Fruit fly (Drosophila melanogaster) whole organism, embryonic: ENCODE measurements around the gene CG15212.

Experiments used
- BEAF-32 ChIP-seq: fragments of 200-800 bp; sonication (Bioruptor generic); optimal IDR thresholded peaks from 3 replicates; lab custom pipeline; 2017; ENCODE audit warnings: missing biosample characterization, missing genetic modification characterization, mild to moderate bottlenecking, moderate library complexity, missing genetic modification reagents
- Bteb2 ChIP-seq: fragments of 200-800 bp; sonication (Bioruptor generic); optimal IDR thresholded peaks from 2 replicates; lab custom pipeline; 2016; ENCODE audit warnings: missing biosample characterization, missing genetic modification characterization
- C15 ChIP-seq: fragments of 200-800 bp; sonication (Bioruptor generic); IDR thresholded peaks from 3 replicates; pipeline ENCODE4 v1.3.6; 2022; ENCODE audit warnings: missing biosample characterization, missing genetic modification characterization
- CG10267 ChIP-seq: fragments of 200-800 bp; sonication (Bioruptor generic); optimal IDR thresholded peaks from 2 replicates; lab custom pipeline; 2018; ENCODE audit warnings: missing biosample characterization, mild to moderate bottlenecking, missing genetic modification characterization, moderate library complexity
- CG11093 ChIP-seq: fragments of 200-800 bp; sonication (Bioruptor generic); IDR thresholded peaks from 3 replicates; pipeline ENCODE4 v1.3.6; 2022; ENCODE audit warnings: missing biosample characterization, missing genetic modification characterization
- CG11504 ChIP-seq: fragments of 200-800 bp; sonication (Bioruptor generic); optimal IDR thresholded peaks from 3 replicates; lab custom pipeline; 2019; ENCODE audit warnings: missing biosample characterization, mild to moderate bottlenecking, missing genetic modification characterization, moderate library complexity
- CG12236 ChIP-seq: fragments of 200-800 bp; sonication (Bioruptor generic); optimal IDR thresholded peaks from 2 replicates; lab custom pipeline; 2016; ENCODE audit warnings: missing biosample characterization, missing genetic modification characterization
- CG14441 ChIP-seq: fragments of 200-800 bp; sonication (Bioruptor generic); IDR thresholded peaks from 2 replicates; pipeline ENCODE4 v1.3.6; 2022; ENCODE audit warnings: missing biosample characterization, missing genetic modification characterization
- CG16813 ChIP-seq: fragments of 200-800 bp; sonication (Bioruptor generic); IDR thresholded peaks from 3 replicates; pipeline ENCODE4 v1.3.6; 2022; ENCODE audit warnings: missing biosample characterization, missing genetic modification characterization; ENCODE audit not compliant: partially characterized antibody
- CG17359 ChIP-seq: fragments of 200-800 bp; sonication (Bioruptor generic); optimal IDR thresholded peaks from 3 replicates; lab custom pipeline; 2018; ENCODE audit warnings: missing biosample characterization, mild to moderate bottlenecking, missing genetic modification characterization, moderate library complexity
- CG17612 ChIP-seq: fragments of 200-800 bp; sonication (Bioruptor generic); IDR thresholded peaks from 2 replicates; pipeline ENCODE4 v1.3.6; 2022; ENCODE audit warnings: missing biosample characterization, missing genetic modification characterization
- CG17802 ChIP-seq: fragments of 200-800 bp; sonication (Bioruptor generic); optimal IDR thresholded peaks from 2 replicates; lab custom pipeline; 2018; ENCODE audit warnings: missing biosample characterization, mild to moderate bottlenecking, missing genetic modification characterization, moderate library complexity
- CG2199 ChIP-seq: fragments of 200-800 bp; sonication (Bioruptor generic); IDR thresholded peaks from 3 replicates; pipeline ENCODE4 v1.3.6; 2022; ENCODE audit warnings: missing biosample characterization, missing genetic modification characterization
- CG2889 ChIP-seq: fragments of 200-800 bp; sonication (Bioruptor generic); IDR thresholded peaks from 3 replicates; pipeline ENCODE4 v1.3.6; 2022; ENCODE audit warnings: missing biosample characterization, missing genetic modification characterization
- CG31441 ChIP-seq: fragments of 200-800 bp; sonication (Bioruptor generic); IDR thresholded peaks from 2 replicates; pipeline ENCODE4 v1.3.6; 2022; ENCODE audit warnings: missing biosample characterization, missing genetic modification characterization
- CG34422 ChIP-seq: fragments of 200-800 bp; sonication (Bioruptor generic); IDR thresholded peaks from 3 replicates; pipeline ENCODE4 v1.3.6; 2022; ENCODE audit warnings: missing biosample characterization, missing genetic modification characterization
- CG3995 ChIP-seq: fragments of 200-800 bp; sonication (Bioruptor generic); optimal IDR thresholded peaks from 3 replicates; lab custom pipeline; 2016; ENCODE audit warnings: missing biosample characterization, missing genetic modification characterization
- CG7839 ChIP-seq: fragments of 200-800 bp; sonication (Bioruptor generic); optimal IDR thresholded peaks from 3 replicates; lab custom pipeline; 2018; ENCODE audit warnings: missing biosample characterization, mild to moderate bottlenecking, missing genetic modification characterization, moderate library complexity
- CG8359 ChIP-seq: fragments of 200-800 bp; sonication (Bioruptor generic); optimal IDR thresholded peaks from 2 replicates; lab custom pipeline; 2017; ENCODE audit warnings: missing biosample characterization, mild to moderate bottlenecking, missing genetic modification characterization, borderline replicate concordance
- CG9215 ChIP-seq: fragments of 200-800 bp; sonication (Bioruptor generic); IDR thresholded peaks from 2 replicates; pipeline ENCODE4 v1.3.6; 2022; ENCODE audit warnings: missing biosample characterization, missing genetic modification characterization
- CHES-1-like ChIP-seq: fragments of 200-800 bp; sonication (Bioruptor generic); optimal IDR thresholded peaks from 2 replicates; lab custom pipeline; 2016; ENCODE audit warnings: missing biosample characterization, missing genetic modification characterization
- Dbx ChIP-seq: fragments of 200-800 bp; sonication (Bioruptor generic); IDR thresholded peaks from 3 replicates; pipeline ENCODE4 v1.3.6; 2022; ENCODE audit warnings: missing biosample characterization, missing genetic modification characterization
- Dref ChIP-seq: fragments of 200-800 bp; sonication (Bioruptor generic); IDR thresholded peaks from 2 replicates; pipeline ENCODE4 v1.3.6; 2022; ENCODE audit warnings: missing biosample characterization, missing genetic modification characterization
- Fer2 ChIP-seq: fragments of 200-800 bp; sonication (Bioruptor generic); optimal IDR thresholded peaks from 2 replicates; lab custom pipeline; 2018; ENCODE audit warnings: missing biosample characterization, mild to moderate bottlenecking, missing genetic modification characterization, moderate library complexity
- H2.0 ChIP-seq: fragments of 200-800 bp; sonication (Bioruptor generic); IDR thresholded peaks from 2 replicates; pipeline ENCODE4 v1.3.6; 2022; ENCODE audit warnings: missing biosample characterization, missing genetic modification characterization
- Hsf ChIP-seq: fragments of 200-800 bp; sonication (Bioruptor generic); optimal IDR thresholded peaks from 3 replicates; lab custom pipeline; 2016; ENCODE audit warnings: missing biosample characterization, missing genetic modification characterization
- Mrtf ChIP-seq: fragments of 200-800 bp; sonication (Bioruptor generic); IDR thresholded peaks from 3 replicates; pipeline ENCODE4 v1.3.6; 2022; ENCODE audit warnings: missing biosample characterization, missing genetic modification characterization
- Myb ChIP-seq: fragments of 200-800 bp; sonication (Bioruptor generic); optimal IDR thresholded peaks from 2 replicates; lab custom pipeline; 2016; ENCODE audit warnings: missing biosample characterization, missing genetic modification characterization
- NFAT ChIP-seq: fragments of 200-800 bp; sonication (Bioruptor generic); IDR thresholded peaks from 2 replicates; pipeline ENCODE4 v1.3.6; 2022; ENCODE audit warnings: missing biosample characterization, missing genetic modification characterization
- Optix ChIP-seq: fragments of 200-800 bp; sonication (Bioruptor generic); IDR thresholded peaks from 3 replicates; pipeline ENCODE4 v1.3.6; 2022; ENCODE audit warnings: missing biosample characterization, missing genetic modification characterization
- PHDP ChIP-seq: fragments of 200-800 bp; sonication (Bioruptor generic); optimal IDR thresholded peaks from 3 replicates; lab custom pipeline; 2018; ENCODE audit warnings: missing biosample characterization, mild to moderate bottlenecking, missing genetic modification characterization, moderate library complexity
- Sox100B ChIP-seq: fragments of 200-800 bp; sonication (Bioruptor generic); optimal IDR thresholded peaks from 3 replicates; lab custom pipeline; 2018; ENCODE audit warnings: missing biosample characterization, mild to moderate bottlenecking, missing genetic modification characterization
- Ssrp ChIP-seq: fragments of 200-800 bp; sonication (Bioruptor generic); optimal IDR thresholded peaks from 2 replicates; lab custom pipeline; 2018; ENCODE audit warnings: missing biosample characterization, mild to moderate bottlenecking, missing genetic modification characterization, moderate library complexity
- TFAM ChIP-seq: fragments of 200-800 bp; sonication (Bioruptor generic); optimal IDR thresholded peaks from 2 replicates; lab custom pipeline; 2017; ENCODE audit warnings: missing biosample characterization, missing genetic modification characterization, inconsistent platforms
- Xbp1 ChIP-seq: fragments of 200-800 bp; sonication (Bioruptor generic); optimal IDR thresholded peaks from 3 replicates; lab custom pipeline; 2016; ENCODE audit warnings: missing biosample characterization, mild to moderate bottlenecking, missing genetic modification characterization
- amos ChIP-seq: fragments of 200-800 bp; sonication (Bioruptor generic); IDR thresholded peaks from 2 replicates; pipeline ENCODE4 v1.3.6; 2022; ENCODE audit warnings: missing biosample characterization, missing genetic modification characterization; ENCODE audit not compliant: partially characterized antibody
- bbx ChIP-seq: fragments of 200-800 bp; sonication (Bioruptor generic); IDR thresholded peaks from 2 replicates; pipeline ENCODE4 v1.3.6; 2022; ENCODE audit warnings: missing biosample characterization, missing genetic modification characterization; ENCODE audit not compliant: partially characterized antibody
- br ChIP-seq: fragments of >200 bp; optimal IDR thresholded peaks from 2 replicates; lab custom pipeline; 2017
- dpn ChIP-seq, 2 experiments: fragments of 200-800 bp; sonication (Bioruptor generic); optimal IDR thresholded peaks; 3 replicates each; lab custom pipeline; 2016; ENCODE audit warnings: missing biosample characterization in 2 of 2, missing genetic modification characterization in 2 of 2
- lbe ChIP-seq: fragments of 200-800 bp; sonication (Bioruptor generic); optimal IDR thresholded peaks from 2 replicates; lab custom pipeline; 2016; ENCODE audit warnings: missing biosample characterization, mild to moderate bottlenecking, missing genetic modification characterization
- nerfin-1 ChIP-seq: fragments of 200-800 bp; sonication (Bioruptor generic); optimal IDR thresholded peaks from 3 replicates; lab custom pipeline; 2019; ENCODE audit warnings: missing biosample characterization, mild to moderate bottlenecking, missing genetic modification characterization, moderate library complexity
- pho ChIP-seq: fragments of 200-800 bp; sonication (Bioruptor generic); optimal IDR thresholded peaks from 2 replicates; lab custom pipeline; 2016; ENCODE audit warnings: missing biosample characterization, missing genetic modification characterization
- pzg ChIP-seq: fragments of 200-800 bp; sonication (Bioruptor generic); optimal IDR thresholded peaks from 3 replicates; lab custom pipeline; 2018; ENCODE audit warnings: missing biosample characterization, mild to moderate bottlenecking, missing genetic modification characterization, moderate library complexity
- run ChIP-seq: fragments of 200-800 bp; sonication (Bioruptor generic); optimal IDR thresholded peaks from 3 replicates; lab custom pipeline; 2018; ENCODE audit warnings: missing biosample characterization, mild to moderate bottlenecking, missing genetic modification characterization
- slbo ChIP-seq: fragments of 200-800 bp; sonication (Bioruptor generic); IDR thresholded peaks from 2 replicates; pipeline ENCODE4 v1.3.6; 2022; ENCODE audit warnings: missing biosample characterization, missing genetic modification characterization
- stc ChIP-seq: fragments of 200-800 bp; sonication (Bioruptor generic); IDR thresholded peaks from 2 replicates; pipeline ENCODE4 v1.3.6; 2022; ENCODE audit warnings: missing biosample characterization, missing genetic modification characterization
- tx ChIP-seq: fragments of 200-800 bp; sonication (Bioruptor generic); optimal IDR thresholded peaks from 2 replicates; lab custom pipeline; 2016; ENCODE audit warnings: missing biosample characterization, missing genetic modification characterization
- vfl ChIP-seq: fragments of 200-800 bp; sonication (Bioruptor generic); optimal IDR thresholded peaks from 2 replicates; lab custom pipeline; 2016; ENCODE audit warnings: missing biosample characterization, missing genetic modification characterization
- wdn ChIP-seq: fragments of 200-800 bp; sonication (Bioruptor generic); IDR thresholded peaks from 2 replicates; pipeline ENCODE4 v1.3.6; 2022; ENCODE audit warnings: missing biosample characterization, missing genetic modification characterization
- zen ChIP-seq: fragments of 200-800 bp; sonication (Bioruptor generic); optimal IDR thresholded peaks from 3 replicates; lab custom pipeline; 2018; ENCODE audit warnings: missing biosample characterization, mild to moderate bottlenecking, missing genetic modification characterization, moderate library complexity
- zfh2 ChIP-seq: fragments of 200-800 bp; sonication (Bioruptor generic); optimal IDR thresholded peaks from 2 replicates; lab custom pipeline; 2016; ENCODE audit warnings: missing biosample characterization, missing genetic modification characterization

The CG15212 gene

DNA sequence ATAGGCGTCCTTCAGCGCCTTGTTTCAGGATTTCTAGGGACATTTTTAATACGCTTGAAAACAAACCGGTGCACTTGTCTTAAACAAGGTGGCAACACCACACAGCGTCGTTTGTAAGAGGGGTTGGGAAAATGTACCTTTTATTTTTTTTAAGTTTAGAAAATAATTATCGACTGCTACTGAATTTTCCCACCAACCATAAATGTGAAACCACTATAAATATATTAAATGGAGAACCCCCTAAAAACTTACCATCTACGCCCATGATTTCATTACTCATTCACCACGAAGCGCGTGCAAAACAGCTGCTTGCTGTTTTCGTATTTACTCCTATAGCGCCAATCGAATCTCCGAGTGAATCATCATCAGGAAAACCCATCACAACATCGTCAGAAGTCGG lies 8.0 kb downstream of the CG15212 start, which contains the start of the genes Tcs5 and CHMP2B (continued):
- TF ChIP-seq Sox100B (peak; percentile 98), Mrtf (peak; percentile 100), CG17359 (tag; lab: Kevin White, UChicago) (peak; percentile 100), stc (peak; percentile 100), lbe (GFP tag; lab: Kevin White, UChicago) (peak; percentile 96), vfl (GFP tag; lab: Kevin White, UChicago) (peak; percentile 100), CG17612 (peak; percentile 99), CG10267 (tag; lab: Kevin White, UChicago) (peak; percentile 97), wdn (GFP tag; lab: Robert Waterston, UW) (peak; percentile 100), CG11504 (tag; lab: Kevin White, UChicago) (peak; percentile 99), Ssrp (tag; lab: Kevin White, UChicago) (peak; percentile 100), CG14441 (GFP tag; lab: Robert Waterston, UW) (peak; percentile 100), BEAF-32 (GFP tag; lab: Kevin White, UChicago) (peak; percentile 54), tx (peak; percentile 99), CG17802 (tag; lab: Kevin White, UChicago) (peak; percentile 96), CG34422 (GFP tag; lab: Robert Waterston, UW) (peak; percentile 100), pho (GFP tag; lab: Kevin White, UChicago) (peak; percentile 100), br (lab: Kevin White, UChicago) (no peak), bbx (GFP tag; lab: Robert Waterston, UW) (no peak), CG16813 (GFP tag; lab: Robert Waterston, UW) (peak; percentile 38; the same call in 1 of the 3 replicates), CG2889 (GFP tag; lab: Robert Waterston, UW) (peak; percentile 100), amos (GFP tag; lab: Robert Waterston, UW) (no peak; the same call in 1 of the 2 replicates), run (peak; percentile 98), Dbx (peak; percentile 100), CHES-1-like (GFP tag; lab: Kevin White, UChicago) (peak; percentile 99), PHDP (tag; lab: Kevin White, UChicago) (peak; percentile 100), CG11093 (GFP tag; lab: Robert Waterston, UW) (peak; percentile 100), Xbp1 (GFP tag; lab: Kevin White, UChicago) (peak; percentile 100), zen (tag; lab: Kevin White, UChicago) (peak; percentile 100), zfh2 (GFP tag; lab: Kevin White, UChicago) (peak; percentile 100), CG9215 (GFP tag; lab: Robert Waterston, UW) (peak; percentile 100), CG2199 (peak; percentile 100), CG3995 (GFP tag; lab: Kevin White, UChicago) (peak; percentile 89), NFAT (GFP tag; lab: Robert Waterston, UW) (peak; percentile 100), TFAM (GFP tag; lab: Kevin White, UChicago) (peak; percentile 96), pzg (peak; percentile 73), CG8359 (GFP tag; lab: Kevin White, UChicago) (peak; percentile 96), Hsf (GFP tag; lab: Kevin White, UChicago) (peak; percentile 100), Optix (GFP tag; lab: Robert Waterston, UW) (peak; percentile 100), CG12236 (GFP tag; lab: Kevin White, UChicago) (peak; percentile 99), nerfin-1 (tag; lab: Kevin White, UChicago) (peak; percentile 99), Myb (GFP tag; lab: Kevin White, UChicago) (peak; percentile 94), CG7839 (peak; percentile 100), Bteb2 (GFP tag; lab: Kevin White, UChicago) (peak; percentile 100), Fer2 (tag; lab: Kevin White, UChicago) (peak; percentile 99), dpn (GFP tag; optimal IDR thresholded peaks at IDR 0.05; lab: Kevin White, UChicago) (peak; percentile 100), C15 (GFP tag; lab: Robert Waterston, UW) (peak; percentile 100), CG31441 (peak; percentile 99), Dref (peak; percentile 61), H2.0 (GFP tag; lab: Robert Waterston, UW) (peak; percentile 100), slbo (GFP tag; lab: Robert Waterston, UW) (peak; percentile 100)
